ENCODE assay signal across 2 worm cellular contexts in genomic region chrIV:15119268-15119667, ce11.
TF ChIP-seq lines count a peak whose summit lies in the region.

No protein-coding gene starts in this region.

TF ChIP-seq in whole organism, L4 larva, 104 proteins besides CTCF, POLR2A, EP300 and RAD21:
- TF ChIP-seq nhr-10 (tag; optimal IDR thresholded peaks at IDR 0.05; lab: Kevin White, UChicago) = no peak
- TF ChIP-seq madf-5 (GFP tag; IDR thresholded peaks at IDR 0.05; lab: Robert Waterston, UW) = no peak
- no peak for TF ChIP-seq daf-16 (GFP tag; optimal IDR thresholded peaks at IDR 0.05; lab: Kevin White, UChicago)
- TF ChIP-seq daf-16 (tag; optimal IDR thresholded peaks at IDR 0.05; lab: Kevin White, UChicago) = no peak
- no peak for TF ChIP-seq snpc-4 (tag; optimal IDR thresholded peaks at IDR 0.05; lab: Kevin White, UChicago)
- TF ChIP-seq mdt-29 (GFP tag; IDR thresholded peaks at IDR 0.05; lab: Robert Waterston, UW) = 0 out of 2 replicates have a peak, but pooled peaks have one; percentile 43
- no peak for TF ChIP-seq unc-62 (GFP tag; optimal IDR thresholded peaks at IDR 0.05 in 1 of 2; lab: Kevin White, UChicago)
- TF ChIP-seq unc-62 (tag; optimal IDR thresholded peaks at IDR 0.05; lab: Kevin White, UChicago) = no peak
- peak; percentile 62; the same call in 1 of the 2 replicates for TF ChIP-seq set-16 (GFP tag; IDR thresholded peaks at IDR 0.05; lab: Robert Waterston, UW)
- TF ChIP-seq tag-97 (GFP tag; IDR thresholded peaks at IDR 0.05; lab: Robert Waterston, UW) = no peak
- TF ChIP-seq daf-12 (tag; optimal IDR thresholded peaks at IDR 0.05; lab: Kevin White, UChicago) = no peak
- TF ChIP-seq ceh-28 (tag; optimal IDR thresholded peaks at IDR 0.05; lab: Kevin White, UChicago) = no peak
- peak; percentile 94 for TF ChIP-seq snpc-1.2 (GFP tag; IDR thresholded peaks at IDR 0.05; lab: Robert Waterston, UW)
- no peak for TF ChIP-seq Y75B8A.6 (GFP tag; IDR thresholded peaks at IDR 0.05; lab: Robert Waterston, UW)
- TF ChIP-seq ceh-82 (tag; optimal IDR thresholded peaks at IDR 0.05; lab: Kevin White, UChicago) = no peak
TF ChIP-seq in whole organism, L4 larva: peak in this region for 3.

TF ChIP-seq in whole organism, young adult, 124 proteins besides CTCF, POLR2A, EP300 and RAD21:
- TF ChIP-seq nfya-2 (GFP tag; IDR thresholded peaks at IDR 0.05; lab: Robert Waterston, UW) (no peak), mel-28 (tag; optimal IDR thresholded peaks at IDR 0.05; lab: Kevin White, UChicago; ENCODE audit: borderline replicate concordance) (no peak), ekl-4 (GFP tag; IDR thresholded peaks at IDR 0.05; lab: Robert Waterston, UW) (no peak), hmg-1.2 (GFP tag; IDR thresholded peaks at IDR 0.05; lab: Robert Waterston, UW) (peak; percentile 39; the same call in 1 of the 2 replicates), lsy-27 (tag; optimal IDR thresholded peaks at IDR 0.05; lab: Kevin White, UChicago; ENCODE audit: borderline replicate concordance, insufficient read depth) (no peak), somi-1 (GFP tag; optimal IDR thresholded peaks at IDR 0.05; lab: Kevin White, UChicago) (no peak), attf-6 (GFP tag; IDR thresholded peaks at IDR 0.05; lab: Robert Waterston, UW) (peak; percentile 62; the same call in 1 of the 2 replicates), hlh-26 (GFP tag; conservative IDR thresholded peaks at IDR 0.05; lab: Robert Waterston, UW) (no peak), sptf-2 (GFP tag; optimal IDR thresholded peaks at IDR 0.05; lab: Kevin White, UChicago) (no peak), lin-40 (tag; optimal IDR thresholded peaks at IDR 0.05; lab: Kevin White, UChicago) (no peak), hlh-12 (tag; optimal IDR thresholded peaks at IDR 0.05; lab: Kevin White, UChicago) (no peak), snpc-4 (GFP tag; optimal IDR thresholded peaks at IDR 0.05; lab: Kevin White, UChicago) (no peak), snpc-4 (tag; optimal IDR thresholded peaks at IDR 0.05; lab: Kevin White, UChicago) (peak in 3 of 4 experiments; percentile 19 to 96 (median 55)), attf-3 (GFP tag; conservative IDR thresholded peaks at IDR 0.05; lab: Robert Waterston, UW) (no peak), ceh-27 (GFP tag; optimal IDR thresholded peaks at IDR 0.05; lab: Kevin White, UChicago) (no peak), T07F8.4 (tag; optimal IDR thresholded peaks at IDR 0.05; lab: Kevin White, UChicago) (no peak), him-1 (tag; optimal IDR thresholded peaks at IDR 0.05; lab: Kevin White, UChicago) (no peak), hrde-1 (tag; optimal IDR thresholded peaks at IDR 0.05; lab: Kevin White, UChicago; ENCODE audit: borderline replicate concordance) (no peak), zfh-2 (GFP tag; conservative IDR thresholded peaks at IDR 0.05; lab: Robert Waterston, UW) (peak; percentile 55), rec-8 (tag; optimal IDR thresholded peaks at IDR 0.05; lab: Kevin White, UChicago) (no peak), lir-1 (GFP tag; conservative IDR thresholded peaks at IDR 0.05; lab: Robert Waterston, UW) (no peak), F23B12.7 (tag; optimal IDR thresholded peaks at IDR 0.05; lab: Kevin White, UChicago; ENCODE audit: insufficient read depth) (no peak), F37B4.10 (GFP tag; IDR thresholded peaks at IDR 0.05; lab: Robert Waterston, UW) (no peak), snpc-3.4 (tag; optimal IDR thresholded peaks at IDR 0.05; lab: Kevin White, UChicago) (no peak), pbrm-1 (GFP tag; IDR thresholded peaks at IDR 0.05; lab: Robert Waterston, UW) (no peak), ztf-3 (GFP tag; optimal IDR thresholded peaks at IDR 0.05; lab: Kevin White, UChicago) (no peak), nhr-120 (GFP tag; IDR thresholded peaks at IDR 0.05; lab: Robert Waterston, UW) (no peak), K11D2.4 (GFP tag; IDR thresholded peaks at IDR 0.05; lab: Robert Waterston, UW) (no peak), B0035.1 (tag; optimal IDR thresholded peaks at IDR 0.05; lab: Kevin White, UChicago) (no peak), madf-3 (GFP tag; IDR thresholded peaks at IDR 0.05; lab: Robert Waterston, UW) (no peak)

Comparison
In these comparisons a context has a peak if more than half of its experiments do, and no peak if none do; other contexts are left out.
1. Of the 7 proteins assayed by ChIP-seq in both whole organism, young adult and whole organism, L4 larva: peak only in whole organism, young adult: snpc-4; only in whole organism, L4 larva: none; in both: none; in neither: 6.